Worm (Caenorhabditis elegans): ENCODE data around the gene srv-26.

Gene srv-26

ce11 chrIV:6275671-6276209 lies 25.9 kb downstream of the srv-26 start, which contains the start of the genes aat-4 and T13A10.1:
TSS of gene aat-4 (minus strand) at chrIV:6275721.
TSS of gene T13A10.1 (plus strand) at chrIV:6276081.
- TF ChIP-seq ces-1 (GFP tag; optimal IDR thresholded peaks at IDR 0.05) (no peak), duxl-1 (tag; optimal IDR thresholded peaks at IDR 0.05; ENCODE audit: poor library complexity) (no peak), F49E8.2 (tag; optimal IDR thresholded peaks at IDR 0.05; ENCODE audit: borderline replicate concordance) (no peak), jun-1 (tag; optimal IDR thresholded peaks at IDR 0.05) (no peak), daf-12 (tag; optimal IDR thresholded peaks at IDR 0.05) (no peak), lin-29 (GFP tag; IDR thresholded peaks at IDR 0.05) (no peak), lin-39 (tag; optimal IDR thresholded peaks at IDR 0.05) (no peak), php-3 (GFP tag; IDR thresholded peaks at IDR 0.05) (peak; percentile 84), mxl-2 (GFP tag; conservative IDR thresholded peaks at IDR 0.05) (no peak), spr-3 (GFP tag; optimal IDR thresholded peaks at IDR 0.05) (no peak), skn-1 (tag; optimal IDR thresholded peaks at IDR 0.05) (no peak), Y105C5A.15 (GFP tag; IDR thresholded peaks at IDR 0.05) (no peak), sdz-12 (GFP tag; optimal IDR thresholded peaks at IDR 0.05) (no peak), dmd-6 (GFP tag; IDR thresholded peaks at IDR 0.05) (peak; percentile 88), pqm-1 (tag; optimal IDR thresholded peaks at IDR 0.05) (peak; percentile 92), lin-1 (GFP tag; IDR thresholded peaks at IDR 0.05) (no peak), Y5F2A.4 (GFP tag; optimal IDR thresholded peaks at IDR 0.05) (no peak), egl-27 (tag; optimal IDR thresholded peaks at IDR 0.05) (no peak), ceh-62 (tag; optimal IDR thresholded peaks at IDR 0.05) (no peak), F44E2.7 (GFP tag; IDR thresholded peaks at IDR 0.05) (no peak), lin-13 (GFP tag; optimal IDR thresholded peaks at IDR 0.05) (no peak), nhr-41 (GFP tag; IDR thresholded peaks at IDR 0.05) (peak; percentile 65; the same call in 1 of the 2 replicates), mdl-1 (tag; optimal IDR thresholded peaks at IDR 0.05) (no peak), dve-1 (tag; optimal IDR thresholded peaks at IDR 0.05; ENCODE audit: insufficient read depth) (no peak), attf-4 (tag; optimal IDR thresholded peaks at IDR 0.05) (no peak), fos-1 (tag; optimal IDR thresholded peaks at IDR 0.05) (no peak), vab-7 (GFP tag; IDR thresholded peaks at IDR 0.05) (no peak), lsy-2 (tag; optimal IDR thresholded peaks at IDR 0.05) (no peak), ceh-44 (GFP tag; IDR thresholded peaks at IDR 0.05) (no peak), R02D3.7 (tag; optimal IDR thresholded peaks at IDR 0.05) (no peak), tag-97 (GFP tag; IDR thresholded peaks at IDR 0.05) (no peak), zip-2 (tag; optimal IDR thresholded peaks at IDR 0.05) (no peak), dmd-9 (GFP tag; IDR thresholded peaks at IDR 0.05) (no peak), aly-2 (tag; optimal IDR thresholded peaks at IDR 0.05) (no peak), lir-3 (tag; optimal IDR thresholded peaks at IDR 0.05) (no peak), ceh-28 (tag; optimal IDR thresholded peaks at IDR 0.05) (no peak), unc-62 (GFP tag; optimal IDR thresholded peaks at IDR 0.05 in 1 of 2) (peak in 1 of 2 experiments; percentile 74), unc-62 (tag; optimal IDR thresholded peaks at IDR 0.05) (no peak), cey-2 (tag; optimal IDR thresholded peaks at IDR 0.05; ENCODE audit: borderline replicate concordance, insufficient read depth) (no peak), ztf-11 (tag; optimal IDR thresholded peaks at IDR 0.05) (no peak), egl-43 (GFP tag; IDR thresholded peaks at IDR 0.05) (no peak), set-16 (GFP tag; IDR thresholded peaks at IDR 0.05) (no peak), nhr-6 (tag; optimal IDR thresholded peaks at IDR 0.05) (no peak), dmd-8 (GFP tag; IDR thresholded peaks at IDR 0.05) (no peak), nhr-25 (tag; optimal IDR thresholded peaks at IDR 0.05; ENCODE audit: borderline replicate concordance, insufficient read depth) (no peak), F37D6.2 (tag; optimal IDR thresholded peaks at IDR 0.05) (no peak), nhr-28 (tag; optimal IDR thresholded peaks at IDR 0.05) (peak; percentile 60), Y48G9A.11 (GFP tag; IDR thresholded peaks at IDR 0.05) (no peak), snpc-1.2 (GFP tag; IDR thresholded peaks at IDR 0.05) (no peak), nhr-111 (GFP tag; optimal IDR thresholded peaks at IDR 0.05) (no peak), ctbp-1 (GFP tag; IDR thresholded peaks at IDR 0.05) (no peak), ZK546.5 (tag; optimal IDR thresholded peaks at IDR 0.05) (no peak)

All from whole organism, L4 larva.